Worm (Caenorhabditis elegans): Measurements from ENCODE around the gene cogc-2.

Gene cogc-2

ce11 chrIV:7023858-7024257 is 15.5 kb downstream of the cogc-2 start, which contains the start of gene adah-1:
adah-1 (plus strand) TSS chrIV:7024211.
- TF ChIP-seq sptf-1 (tag; optimal IDR thresholded peaks at IDR 0.05) (no peak), lin-15B (tag; optimal IDR thresholded peaks at IDR 0.05) (no peak), xbp-1 (tag; optimal IDR thresholded peaks at IDR 0.05) (no peak), sup-37 (GFP tag; optimal IDR thresholded peaks at IDR 0.05) (no peak), snu-23 (GFP tag; optimal IDR thresholded peaks at IDR 0.05) (peak; percentile 45), mef-2 (tag; optimal IDR thresholded peaks at IDR 0.05) (no peak), fkh-10 (GFP tag; optimal IDR thresholded peaks at IDR 0.05) (no peak), nhr-71 (tag; optimal IDR thresholded peaks at IDR 0.05) (peak; percentile 68), ztf-11 (tag; optimal IDR thresholded peaks at IDR 0.05) (no peak), ceh-82 (tag; optimal IDR thresholded peaks at IDR 0.05) (no peak), efl-3 (GFP tag; optimal IDR thresholded peaks at IDR 0.05) (no peak), nhr-76 (tag; optimal IDR thresholded peaks at IDR 0.05) (no peak), skn-1 (tag; optimal IDR thresholded peaks at IDR 0.05) (no peak), F16B12.6 (tag; optimal IDR thresholded peaks at IDR 0.05) (no peak), irx-1 (tag; optimal IDR thresholded peaks at IDR 0.05) (no peak), unc-30 (tag; optimal IDR thresholded peaks at IDR 0.05) (no peak), elt-2 (tag; optimal IDR thresholded peaks at IDR 0.05) (no peak), nhr-47 (tag; optimal IDR thresholded peaks at IDR 0.05) (no peak), ces-1 (GFP tag; optimal IDR thresholded peaks at IDR 0.05) (no peak), ceh-88 (GFP tag; IDR thresholded peaks at IDR 0.05) (no peak), egl-27 (tag; optimal IDR thresholded peaks at IDR 0.05) (no peak), nhr-84 (tag; optimal IDR thresholded peaks at IDR 0.05) (no peak), unc-86 (tag; optimal IDR thresholded peaks at IDR 0.05) (no peak), nhr-28 (tag; optimal IDR thresholded peaks at IDR 0.05) (no peak), nhr-20 (tag; optimal IDR thresholded peaks at IDR 0.05) (peak; percentile 34), lin-35 (GFP tag; optimal IDR thresholded peaks at IDR 0.05) (no peak), ztf-4 (tag; optimal IDR thresholded peaks at IDR 0.05) (no peak), zag-1 (tag; optimal IDR thresholded peaks at IDR 0.05) (no peak), lin-13 (GFP tag; optimal IDR thresholded peaks at IDR 0.05) (no peak), rnt-1 (tag; optimal IDR thresholded peaks at IDR 0.05) (peak; percentile 31), jun-1 (tag; optimal IDR thresholded peaks at IDR 0.05) (no peak), lin-39 (tag; optimal IDR thresholded peaks at IDR 0.05) (no peak), nhr-77 (tag; optimal IDR thresholded peaks at IDR 0.05) (no peak), mab-9 (GFP tag; IDR thresholded peaks at IDR 0.05) (no peak), isw-1 (GFP tag; IDR thresholded peaks at IDR 0.05) (no peak), ama-1 (optimal IDR thresholded peaks at IDR 0.05) (no peak), nhr-237 (tag; optimal IDR thresholded peaks at IDR 0.05) (no peak), ets-5 (GFP tag; IDR thresholded peaks at IDR 0.05) (no peak), swsn-7 (tag; optimal IDR thresholded peaks at IDR 0.05) (no peak), nhr-90 (tag; optimal IDR thresholded peaks at IDR 0.05; ENCODE audit: poor library complexity) (no peak), zip-4 (GFP tag; optimal IDR thresholded peaks at IDR 0.05) (no peak), egl-13 (tag; optimal IDR thresholded peaks at IDR 0.05) (no peak), mdl-1 (tag; optimal IDR thresholded peaks at IDR 0.05) (no peak), snpc-4 (tag; optimal IDR thresholded peaks at IDR 0.05) (no peak), hpl-2 (GFP tag; optimal IDR thresholded peaks at IDR 0.05) (no peak), pag-3 (tag; optimal IDR thresholded peaks at IDR 0.05; ENCODE audit: borderline replicate concordance, insufficient read depth) (no peak), fkh-8 (tag; optimal IDR thresholded peaks at IDR 0.05) (no peak), fos-1 (tag; optimal IDR thresholded peaks at IDR 0.05) (no peak), vab-15 (tag; optimal IDR thresholded peaks at IDR 0.05) (no peak), tlp-1 (tag; optimal IDR thresholded peaks at IDR 0.05) (no peak), blmp-1 (tag; optimal IDR thresholded peaks at IDR 0.05) (no peak), dpl-1 (GFP tag; optimal IDR thresholded peaks at IDR 0.05) (no peak), hlh-4 (tag; optimal IDR thresholded peaks at IDR 0.05) (no peak), C16A3.4 (tag; optimal IDR thresholded peaks at IDR 0.05) (no peak), ceh-8 (GFP tag; optimal IDR thresholded peaks at IDR 0.05) (no peak)
